Fruit fly (Drosophila melanogaster) whole organism, embryonic: ENCODE results near the gene CG42449.

ENCODE experiments used
- ATbp ChIP-seq: fragments of 200-800 bp; sonication (Bioruptor generic); optimal IDR thresholded peaks from 2 replicates; lab custom pipeline; 2017; ENCODE audit warnings: missing biosample characterization, mild to moderate bottlenecking, missing genetic modification characterization, missing genetic modification reagents
- Atf-2 ChIP-seq: fragments of 200-800 bp; sonication (Bioruptor generic); optimal IDR thresholded peaks from 2 replicates; lab custom pipeline; 2016; ENCODE audit warnings: missing biosample characterization, missing genetic modification characterization
- Bgb ChIP-seq: fragments of 200-800 bp; sonication (Bioruptor generic); IDR thresholded peaks from 2 replicates; pipeline ENCODE4 v1.3.6; 2022; ENCODE audit warnings: missing biosample characterization, missing genetic modification characterization; ENCODE audit not compliant: partially characterized antibody
- CG10462 ChIP-seq: fragments of 200-800 bp; sonication (Bioruptor generic); optimal IDR thresholded peaks from 2 replicates; lab custom pipeline; 2016; ENCODE audit warnings: missing biosample characterization, missing genetic modification characterization
- CG11247 ChIP-seq: fragments of 200-800 bp; sonication (Bioruptor generic); IDR thresholded peaks from 2 replicates; pipeline ENCODE4 v1.3.6; 2022; ENCODE audit warnings: missing biosample characterization, missing genetic modification characterization
- CG11695 ChIP-seq: fragments of 200-800 bp; sonication (Bioruptor generic); IDR thresholded peaks from 3 replicates; pipeline ENCODE4 v1.3.6; 2022; ENCODE audit warnings: missing biosample characterization, missing genetic modification characterization
- CG11723 ChIP-seq: fragments of 200-800 bp; sonication (Bioruptor generic); optimal IDR thresholded peaks from 2 replicates; lab custom pipeline; 2017; ENCODE audit warnings: missing biosample characterization, mild to moderate bottlenecking, missing genetic modification characterization
- CG12299 ChIP-seq: fragments of 200-800 bp; sonication (Bioruptor generic); optimal IDR thresholded peaks from 2 replicates; lab custom pipeline; 2018; ENCODE audit warnings: missing biosample characterization, mild to moderate bottlenecking, missing genetic modification characterization
- CG13287 ChIP-seq: fragments of 200-800 bp; sonication (Bioruptor generic); IDR thresholded peaks from 2 replicates; pipeline ENCODE4 v1.3.6; 2022; ENCODE audit warnings: missing biosample characterization, missing genetic modification characterization; ENCODE audit not compliant: partially characterized antibody
- CG14050 ChIP-seq: fragments of 200-800 bp; sonication (Bioruptor generic); IDR thresholded peaks from 3 replicates; pipeline ENCODE4 v1.3.6; 2022; ENCODE audit warnings: missing biosample characterization, missing genetic modification characterization
- CG14710 ChIP-seq: fragments of 200-800 bp; sonication (Bioruptor generic); optimal IDR thresholded peaks from 3 replicates; lab custom pipeline; 2019; ENCODE audit warnings: missing biosample characterization, mild to moderate bottlenecking, missing genetic modification characterization, moderate library complexity
- CG14860 ChIP-seq: fragments of 200-800 bp; sonication (Bioruptor generic); IDR thresholded peaks from 3 replicates; pipeline ENCODE4 v1.3.6; 2022; ENCODE audit warnings: missing biosample characterization, missing genetic modification characterization; ENCODE audit not compliant: partially characterized antibody
- CG15011 ChIP-seq: fragments of 200-800 bp; sonication (Bioruptor generic); optimal IDR thresholded peaks from 3 replicates; lab custom pipeline; 2018; ENCODE audit warnings: missing biosample characterization, mild to moderate bottlenecking, missing genetic modification characterization
- CG15073 ChIP-seq: fragments of 200-800 bp; sonication (Bioruptor generic); optimal IDR thresholded peaks from 2 replicates; lab custom pipeline; 2016; ENCODE audit warnings: missing biosample characterization, missing genetic modification characterization
- CG16779 ChIP-seq: fragments of 200-800 bp; sonication (Bioruptor generic); IDR thresholded peaks from 2 replicates; pipeline ENCODE4 v1.3.6; 2022; ENCODE audit warnings: missing biosample characterization, missing genetic modification characterization
- CG16815 ChIP-seq: fragments of 200-800 bp; sonication (Bioruptor generic); optimal IDR thresholded peaks from 3 replicates; lab custom pipeline; 2017; ENCODE audit warnings: missing biosample characterization, mild to moderate bottlenecking, missing genetic modification characterization
- CG17912 ChIP-seq: fragments of 200-800 bp; sonication (Bioruptor generic); optimal IDR thresholded peaks from 2 replicates; lab custom pipeline; 2018; ENCODE audit warnings: missing biosample characterization, mild to moderate bottlenecking, missing genetic modification characterization
- CG2202 ChIP-seq: fragments of 200-800 bp; sonication (Bioruptor generic); optimal IDR thresholded peaks from 2 replicates; lab custom pipeline; 2018; ENCODE audit warnings: missing biosample characterization, mild to moderate bottlenecking, missing genetic modification characterization
- CG2678 ChIP-seq: fragments of 200-800 bp; sonication (Bioruptor generic); optimal IDR thresholded peaks from 3 replicates; lab custom pipeline; 2019; ENCODE audit warnings: missing biosample characterization, mild to moderate bottlenecking, missing genetic modification characterization, moderate library complexity
- CG3281 ChIP-seq: fragments of 200-800 bp; sonication (Bioruptor generic); optimal IDR thresholded peaks from 3 replicates; lab custom pipeline; 2017; ENCODE audit warnings: missing biosample characterization, mild to moderate bottlenecking, missing genetic modification characterization
- CG3726 ChIP-seq: fragments of 200-800 bp; sonication (Bioruptor generic); IDR thresholded peaks from 3 replicates; pipeline ENCODE4, ENCODE4 v1.3.6; 2022; ENCODE audit warnings: missing biosample characterization, missing genetic modification characterization
- CG4820 ChIP-seq: fragments of 200-800 bp; sonication (Bioruptor generic); optimal IDR thresholded peaks from 3 replicates; lab custom pipeline; 2016; ENCODE audit warnings: missing biosample characterization, missing genetic modification characterization
- CG7786 ChIP-seq: fragments of 200-800 bp; sonication (Bioruptor generic); optimal IDR thresholded peaks from 2 replicates; lab custom pipeline; 2016; ENCODE audit warnings: missing biosample characterization, missing genetic modification characterization
- CG8359 ChIP-seq: fragments of 200-800 bp; sonication (Bioruptor generic); optimal IDR thresholded peaks from 2 replicates; lab custom pipeline; 2017; ENCODE audit warnings: missing biosample characterization, mild to moderate bottlenecking, missing genetic modification characterization, borderline replicate concordance
- CG9437 ChIP-seq: fragments of 200-800 bp; sonication (Bioruptor generic); optimal IDR thresholded peaks from 2 replicates; lab custom pipeline; 2018; ENCODE audit warnings: missing biosample characterization, mild to moderate bottlenecking, missing genetic modification characterization
- Dref ChIP-seq: fragments of 200-800 bp; sonication (Bioruptor generic); IDR thresholded peaks from 2 replicates; pipeline ENCODE4 v1.3.6; 2022; ENCODE audit warnings: missing biosample characterization, missing genetic modification characterization
- Eip74EF ChIP-seq, 2 experiments: fragments of 200-800 bp in 1 of 2; fragments of >200 bp in 1 of 2; sonication (Bioruptor generic) in 1 of 2; optimal IDR thresholded peaks; 2 replicates each; lab custom pipeline; 2017 to 2019; ENCODE audit warnings: missing biosample characterization in 2 of 2, missing genetic modification characterization in 2 of 2, mild to moderate bottlenecking in 1 of 2, moderate library complexity in 1 of 2
- Gsc ChIP-seq: fragments of 200-800 bp; sonication (Bioruptor generic); IDR thresholded peaks from 2 replicates; pipeline ENCODE4 v1.3.6; 2022; ENCODE audit warnings: missing biosample characterization, missing genetic modification characterization
- Hr39 ChIP-seq: fragments of >200 bp; optimal IDR thresholded peaks from 2 replicates; lab custom pipeline; 2017
- Kr ChIP-seq: fragments of 200-800 bp; sonication (Bioruptor generic); optimal IDR thresholded peaks from 2 replicates; lab custom pipeline; 2017; ENCODE audit warnings: missing biosample characterization, mild to moderate bottlenecking, missing genetic modification characterization
- Lhr ChIP-seq: fragments of 200-800 bp; sonication (Bioruptor generic); optimal IDR thresholded peaks from 3 replicates; lab custom pipeline; 2017; ENCODE audit warnings: mild to moderate bottlenecking, missing biosample characterization, missing genetic modification reagents, missing genetic modification characterization
- Mad ChIP-seq: fragments of 200-800 bp; sonication (Bioruptor generic); optimal IDR thresholded peaks from 2 replicates; lab custom pipeline; 2016; ENCODE audit warnings: missing biosample characterization, missing genetic modification characterization
- Max ChIP-seq: fragments of 200-800 bp; sonication (Bioruptor generic); optimal IDR thresholded peaks from 2 replicates; lab custom pipeline; 2016; ENCODE audit warnings: missing biosample characterization, mild to moderate bottlenecking, missing genetic modification characterization
- Neu2 ChIP-seq: fragments of 200-800 bp; sonication (Bioruptor generic); optimal IDR thresholded peaks from 3 replicates; lab custom pipeline; 2016; ENCODE audit warnings: missing biosample characterization, missing genetic modification characterization, borderline replicate concordance
- Nf-YC ChIP-seq: fragments of 200-800 bp; optimal IDR thresholded peaks from 3 replicates; lab custom pipeline; 2019; ENCODE audit warnings: missing biosample characterization, mild to moderate bottlenecking, missing genetic modification characterization, moderate library complexity
- ac ChIP-seq: fragments of 200-800 bp; sonication (Bioruptor generic); optimal IDR thresholded peaks from 3 replicates; lab custom pipeline; 2017; ENCODE audit warnings: missing biosample characterization, mild to moderate bottlenecking, missing genetic modification characterization
- bsh ChIP-seq, 2 experiments: fragments of 200-800 bp; sonication (Bioruptor generic); optimal IDR thresholded peaks; 2 replicates each; lab custom pipeline; 2017 to 2018; ENCODE audit warnings: mild to moderate bottlenecking in 2 of 2, missing biosample characterization in 2 of 2, missing genetic modification characterization in 2 of 2, moderate library complexity in 1 of 2
- dan ChIP-seq: fragments of 200-800 bp; sonication (Bioruptor generic); IDR thresholded peaks from 2 replicates; pipeline ENCODE4 v1.3.6; 2022; ENCODE audit warnings: missing biosample characterization, missing genetic modification characterization
- danr ChIP-seq: fragments of 200-800 bp; sonication (Bioruptor generic); IDR thresholded peaks from 2 replicates; pipeline ENCODE4 v1.3.6; 2022; ENCODE audit warnings: missing biosample characterization, missing genetic modification characterization
- hb ChIP-seq: fragments of 200-800 bp; sonication (Bioruptor generic); IDR thresholded peaks from 3 replicates; pipeline ENCODE4 v1.3.6; 2022; ENCODE audit warnings: missing biosample characterization, missing genetic modification characterization; ENCODE audit not compliant: partially characterized antibody
- hbn ChIP-seq: fragments of 200-800 bp; sonication (Bioruptor generic); IDR thresholded peaks from 2 replicates; pipeline ENCODE4 v1.3.6; 2022; ENCODE audit warnings: missing biosample characterization, missing genetic modification characterization; ENCODE audit not compliant: partially characterized antibody
- inv ChIP-seq: fragments of 200-800 bp; sonication (Bioruptor generic); IDR thresholded peaks from 2 replicates; pipeline ENCODE4 v1.3.6; 2022; ENCODE audit warnings: missing biosample characterization, missing genetic modification characterization; ENCODE audit not compliant: partially characterized antibody
- klu ChIP-seq: fragments of 200-800 bp; sonication (Bioruptor generic); IDR thresholded peaks from 2 replicates; pipeline ENCODE4 v1.3.6; 2022; ENCODE audit warnings: missing biosample characterization, missing genetic modification characterization
- knrl ChIP-seq: fragments of 200-800 bp; sonication (Bioruptor generic); IDR thresholded peaks from 3 replicates; pipeline ENCODE4 v1.3.6; 2022; ENCODE audit warnings: missing biosample characterization, missing genetic modification characterization; ENCODE audit not compliant: partially characterized antibody
- lbe ChIP-seq: fragments of 200-800 bp; sonication (Bioruptor generic); optimal IDR thresholded peaks from 2 replicates; lab custom pipeline; 2016; ENCODE audit warnings: missing biosample characterization, mild to moderate bottlenecking, missing genetic modification characterization
- otp ChIP-seq: fragments of 200-800 bp; sonication (Bioruptor generic); IDR thresholded peaks from 3 replicates; pipeline ENCODE4, ENCODE4 v1.3.6; 2022; ENCODE audit warnings: missing biosample characterization, missing genetic modification characterization
- pb ChIP-seq: fragments of 200-800 bp; sonication (Bioruptor generic); optimal IDR thresholded peaks from 3 replicates; lab custom pipeline; 2016; ENCODE audit warnings: missing biosample characterization, missing genetic modification characterization
- sisA ChIP-seq: fragments of 200-800 bp; sonication (Bioruptor generic); IDR thresholded peaks from 2 replicates; pipeline ENCODE4 v1.3.6; 2022; ENCODE audit warnings: missing biosample characterization, missing genetic modification characterization
- slou ChIP-seq: fragments of 200-800 bp; sonication (Bioruptor generic); optimal IDR thresholded peaks from 3 replicates; lab custom pipeline; 2016; ENCODE audit warnings: missing biosample characterization, missing genetic modification characterization
- wor ChIP-seq: fragments of 200-800 bp; sonication (Bioruptor generic); IDR thresholded peaks from 2 replicates; pipeline ENCODE4 v1.3.6; 2022; ENCODE audit warnings: missing biosample characterization, missing genetic modification characterization

Gene CG42449

dm6 chrX:5638588-5638987 is 44.5 kb upstream of the CG42449 start:
- peak; percentile 27 for TF ChIP-seq CG16815 (GFP tag; lab: Kevin White, UChicago)
- peak; percentile 57 for TF ChIP-seq CG3281 (GFP tag; lab: Kevin White, UChicago)
- TF ChIP-seq Mad (GFP tag; lab: Kevin White, UChicago): peak; percentile 9
- TF ChIP-seq klu: 0 out of 2 replicates have a peak, but pooled peaks have one; percentile 27
- TF ChIP-seq CG9437 (GFP tag; lab: Kevin White, UChicago): no peak
- no peak for TF ChIP-seq lbe
- TF ChIP-seq Lhr (GFP tag; lab: Kevin White, UChicago): no peak
- TF ChIP-seq Gsc (GFP tag; lab: Robert Waterston, UW): peak; percentile 22; the same call in 1 of the 2 replicates
- TF ChIP-seq Bgb (GFP tag; lab: Robert Waterston, UW): no peak
- no peak for TF ChIP-seq ac (GFP tag; lab: Kevin White, UChicago)
- TF ChIP-seq CG14860 (GFP tag; lab: Robert Waterston, UW): no peak
- TF ChIP-seq CG3726 (GFP tag; lab: Robert Waterston, UW): 0 out of 3 replicates have a peak, but pooled peaks have one; percentile 21
- TF ChIP-seq Max: peak; percentile 33
- peak; percentile 61 for TF ChIP-seq sisA
- peak; percentile 25 for TF ChIP-seq CG4820 (GFP tag; lab: Kevin White, UChicago)
- TF ChIP-seq ATbp (GFP tag; lab: Kevin White, UChicago): peak; percentile 48
- TF ChIP-seq dan (GFP tag; lab: Robert Waterston, UW): no peak
- TF ChIP-seq CG15073 (GFP tag; lab: Kevin White, UChicago): no peak
- no peak for TF ChIP-seq CG8359
- TF ChIP-seq CG14710 (tag; lab: Kevin White, UChicago): no peak
- TF ChIP-seq CG11247: peak; percentile 61
- TF ChIP-seq CG2202: no peak
- peak; percentile 61 for TF ChIP-seq CG7786 (GFP tag; lab: Kevin White, UChicago)
- no peak for TF ChIP-seq hbn (GFP tag; lab: Robert Waterston, UW)
- peak; percentile 21 for TF ChIP-seq Nf-YC (tag; lab: Kevin White, UChicago)
- peak; percentile 9 for TF ChIP-seq CG10462 (GFP tag; lab: Kevin White, UChicago)
- peak; percentile 72 for TF ChIP-seq CG2678 (tag; lab: Kevin White, UChicago)
- no peak for TF ChIP-seq CG13287 (GFP tag; lab: Robert Waterston, UW)
- TF ChIP-seq CG12299 (tag; lab: Kevin White, UChicago): no peak
- TF ChIP-seq slou (GFP tag; lab: Kevin White, UChicago): no peak
- no peak for TF ChIP-seq wor (GFP tag; lab: Robert Waterston, UW)
- peak; percentile 79; the same call in 2 of the 3 replicates for TF ChIP-seq otp (GFP tag; lab: Robert Waterston, UW)
- no peak for TF ChIP-seq CG15011 (GFP tag; lab: Kevin White, UChicago)
- TF ChIP-seq Eip74EF (GFP tag; optimal IDR thresholded peaks at IDR 0.05; lab: Kevin White, UChicago): no peak
- peak; percentile 52 for TF ChIP-seq pb (GFP tag; lab: Kevin White, UChicago)
- TF ChIP-seq hb (GFP tag; lab: Robert Waterston, UW): no peak
- TF ChIP-seq CG14050 (GFP tag; lab: Robert Waterston, UW): peak; percentile 57; the same call in 2 of the 3 replicates
- peak in 1 of 2 experiments; percentile 70 for TF ChIP-seq bsh (GFP tag; optimal IDR thresholded peaks at IDR 0.05; lab: Kevin White, UChicago)
- TF ChIP-seq Neu2 (GFP tag; lab: Kevin White, UChicago): no peak
- TF ChIP-seq Dref (GFP tag; lab: Robert Waterston, UW): no peak
- no peak for TF ChIP-seq Kr (GFP tag; lab: Kevin White, UChicago)
- TF ChIP-seq CG11723 (GFP tag; lab: Kevin White, UChicago): no peak
- TF ChIP-seq Hr39 (lab: Kevin White, UChicago): no peak
- TF ChIP-seq CG17912 (GFP tag; lab: Kevin White, UChicago): no peak
- TF ChIP-seq CG16779 (GFP tag; lab: Robert Waterston, UW): no peak
- peak; percentile 10 for TF ChIP-seq Atf-2 (GFP tag; lab: Kevin White, UChicago)
- TF ChIP-seq CG11695 (GFP tag; lab: Robert Waterston, UW): peak; percentile 51; the same call in 1 of the 3 replicates
- TF ChIP-seq inv (GFP tag; lab: Robert Waterston, UW): no peak
- no peak for TF ChIP-seq danr (GFP tag; lab: Robert Waterston, UW)
- no peak for TF ChIP-seq knrl (GFP tag; lab: Robert Waterston, UW)
